Fruit fly (Drosophila melanogaster) whole organism, embryonic: ENCODE measurements around the gene Kah.

Experiments
- Atf-2 ChIP-seq: fragments of 200-800 bp; sonication (Bioruptor generic); optimal IDR thresholded peaks from 2 replicates; lab custom pipeline; 2016; ENCODE audit warnings: missing biosample characterization, missing genetic modification characterization
- Atf6 ChIP-seq: fragments of 200-800 bp; sonication (Bioruptor generic); IDR thresholded peaks from 2 replicates; pipeline ENCODE4 v1.3.6; 2022; ENCODE audit warnings: missing biosample characterization, missing genetic modification characterization
- CG10321 ChIP-seq: fragments of 200-800 bp; sonication (Bioruptor generic); IDR thresholded peaks from 2 replicates; pipeline ENCODE4 v1.3.6; 2022; ENCODE audit warnings: missing biosample characterization, missing genetic modification characterization
- CG10654 ChIP-seq: fragments of 200-800 bp; sonication (Bioruptor generic); optimal IDR thresholded peaks from 2 replicates; lab custom pipeline; 2016; ENCODE audit warnings: missing biosample characterization, missing genetic modification characterization
- CG10959 ChIP-seq: fragments of 200-800 bp; sonication (Bioruptor generic); IDR thresholded peaks from 2 replicates; pipeline ENCODE4 v1.3.6; 2022; ENCODE audit warnings: missing biosample characterization, missing genetic modification characterization
- CG10979 ChIP-seq: fragments of 200-800 bp; sonication (Bioruptor generic); optimal IDR thresholded peaks from 2 replicates; lab custom pipeline; 2018; ENCODE audit warnings: missing biosample characterization, mild to moderate bottlenecking, missing genetic modification characterization, moderate library complexity
- CG11093 ChIP-seq: fragments of 200-800 bp; sonication (Bioruptor generic); IDR thresholded peaks from 3 replicates; pipeline ENCODE4 v1.3.6; 2022; ENCODE audit warnings: missing biosample characterization, missing genetic modification characterization
- CG11696 ChIP-seq: fragments of 200-800 bp; sonication (Bioruptor generic); IDR thresholded peaks from 2 replicates; pipeline ENCODE4 v1.3.6; 2022; ENCODE audit warnings: missing biosample characterization, missing genetic modification characterization
- CG14710 ChIP-seq: fragments of 200-800 bp; sonication (Bioruptor generic); optimal IDR thresholded peaks from 3 replicates; lab custom pipeline; 2019; ENCODE audit warnings: missing biosample characterization, mild to moderate bottlenecking, missing genetic modification characterization, moderate library complexity
- CG15073 ChIP-seq: fragments of 200-800 bp; sonication (Bioruptor generic); optimal IDR thresholded peaks from 2 replicates; lab custom pipeline; 2016; ENCODE audit warnings: missing biosample characterization, missing genetic modification characterization
- CG1529 ChIP-seq: fragments of 200-800 bp; sonication (Bioruptor generic); optimal IDR thresholded peaks from 3 replicates; lab custom pipeline; 2018; ENCODE audit warnings: missing biosample characterization, missing genetic modification characterization
- CG15514 ChIP-seq: fragments of 200-800 bp; sonication (Bioruptor generic); optimal IDR thresholded peaks from 3 replicates; lab custom pipeline; 2017; ENCODE audit warnings: missing biosample characterization, missing genetic modification characterization, mild to moderate bottlenecking, moderate library complexity, missing genetic modification reagents
- CG17612 ChIP-seq: fragments of 200-800 bp; sonication (Bioruptor generic); IDR thresholded peaks from 2 replicates; pipeline ENCODE4 v1.3.6; 2022; ENCODE audit warnings: missing biosample characterization, missing genetic modification characterization
- CG18262 ChIP-seq: fragments of 200-800 bp; optimal IDR thresholded peaks from 3 replicates; lab custom pipeline; 2019; ENCODE audit warnings: missing biosample characterization, mild to moderate bottlenecking, missing genetic modification characterization, moderate library complexity
- CG30431 ChIP-seq: fragments of 200-800 bp; sonication (Bioruptor generic); optimal IDR thresholded peaks from 2 replicates; lab custom pipeline; 2017; ENCODE audit warnings: missing biosample characterization, missing genetic modification characterization
- CG31365 ChIP-seq: fragments of 200-800 bp; sonication (Bioruptor generic); optimal IDR thresholded peaks from 2 replicates; lab custom pipeline; 2018; ENCODE audit warnings: missing biosample characterization, mild to moderate bottlenecking, missing genetic modification characterization
- CG33213 ChIP-seq: fragments of 200-800 bp; sonication (Bioruptor generic); optimal IDR thresholded peaks from 3 replicates; lab custom pipeline; 2016; ENCODE audit warnings: missing biosample characterization, missing genetic modification characterization
- CG4820 ChIP-seq: fragments of 200-800 bp; sonication (Bioruptor generic); optimal IDR thresholded peaks from 3 replicates; lab custom pipeline; 2016; ENCODE audit warnings: missing biosample characterization, missing genetic modification characterization
- CG6683 ChIP-seq: fragments of 200-800 bp; sonication (Bioruptor generic); optimal IDR thresholded peaks from 2 replicates; lab custom pipeline; 2017; ENCODE audit warnings: missing biosample characterization, mild to moderate bottlenecking, missing genetic modification characterization, missing genetic modification reagents
- CG9797 ChIP-seq: fragments of 200-800 bp; sonication (Bioruptor generic); optimal IDR thresholded peaks from 3 replicates; lab custom pipeline; 2018; ENCODE audit warnings: missing biosample characterization, mild to moderate bottlenecking, missing genetic modification characterization
- Deaf1 ChIP-seq: fragments of 200-800 bp; optimal IDR thresholded peaks from 3 replicates; lab custom pipeline; 2019; ENCODE audit warnings: missing biosample characterization, mild to moderate bottlenecking, missing genetic modification characterization, moderate library complexity
- E2f2 ChIP-seq: fragments of 200-800 bp; sonication (Bioruptor generic); IDR thresholded peaks from 2 replicates; pipeline ENCODE4 v1.3.6; 2022; ENCODE audit warnings: missing biosample characterization, missing genetic modification characterization
- Fer1 ChIP-seq: fragments of 200-800 bp; sonication (Bioruptor generic); optimal IDR thresholded peaks from 2 replicates; lab custom pipeline; 2017; ENCODE audit warnings: missing biosample characterization, mild to moderate bottlenecking, missing genetic modification characterization
- HmgD ChIP-seq: fragments of 200-800 bp; sonication (Bioruptor generic); optimal IDR thresholded peaks from 3 replicates; lab custom pipeline; 2016; ENCODE audit warnings: missing biosample characterization, missing genetic modification characterization
- MBD-R2 ChIP-seq: fragments of 200-800 bp; sonication (Bioruptor generic); IDR thresholded peaks from 2 replicates; pipeline ENCODE4 v1.3.6; 2022; ENCODE audit warnings: missing biosample characterization, missing genetic modification characterization
- Mes4 ChIP-seq: fragments of 200-800 bp; sonication (Bioruptor generic); optimal IDR thresholded peaks from 2 replicates; lab custom pipeline; 2016; ENCODE audit warnings: missing biosample characterization, missing genetic modification characterization
- Neu2 ChIP-seq: fragments of 200-800 bp; sonication (Bioruptor generic); optimal IDR thresholded peaks from 3 replicates; lab custom pipeline; 2016; ENCODE audit warnings: missing biosample characterization, missing genetic modification characterization, borderline replicate concordance
- NfI ChIP-seq: fragments of 200-800 bp; sonication (Bioruptor generic); optimal IDR thresholded peaks from 3 replicates; lab custom pipeline; 2018; ENCODE audit warnings: missing biosample characterization, mild to moderate bottlenecking, missing genetic modification characterization, moderate library complexity
- Scr ChIP-seq: fragments of 200-800 bp; sonication (Bioruptor generic); IDR thresholded peaks from 2 replicates; pipeline ENCODE4 v1.3.6; 2022; ENCODE audit warnings: missing biosample characterization, missing genetic modification characterization; ENCODE audit not compliant: partially characterized antibody
- Sox102F ChIP-seq: fragments of 200-800 bp; sonication (Bioruptor generic); optimal IDR thresholded peaks from 2 replicates; lab custom pipeline; 2018; ENCODE audit warnings: missing biosample characterization, mild to moderate bottlenecking, missing genetic modification characterization, moderate library complexity
- Spps ChIP-seq: fragments of 200-800 bp; sonication (Bioruptor generic); optimal IDR thresholded peaks from 2 replicates; lab custom pipeline; 2018; ENCODE audit warnings: missing biosample characterization, mild to moderate bottlenecking, missing genetic modification characterization
- YL-1 ChIP-seq: fragments of 200-800 bp; sonication (Bioruptor generic); optimal IDR thresholded peaks from 3 replicates; lab custom pipeline; 2017; ENCODE audit warnings: missing biosample characterization, mild to moderate bottlenecking, missing genetic modification characterization
- amos ChIP-seq: fragments of 200-800 bp; sonication (Bioruptor generic); IDR thresholded peaks from 2 replicates; pipeline ENCODE4 v1.3.6; 2022; ENCODE audit warnings: missing biosample characterization, missing genetic modification characterization; ENCODE audit not compliant: partially characterized antibody
- bbx ChIP-seq: fragments of 200-800 bp; sonication (Bioruptor generic); IDR thresholded peaks from 2 replicates; pipeline ENCODE4 v1.3.6; 2022; ENCODE audit warnings: missing biosample characterization, missing genetic modification characterization; ENCODE audit not compliant: partially characterized antibody
- bcd ChIP-seq: fragments of 200-800 bp; sonication (Bioruptor generic); optimal IDR thresholded peaks from 2 replicates; lab custom pipeline; 2017; ENCODE audit warnings: missing biosample characterization, mild to moderate bottlenecking, missing genetic modification characterization
- croc ChIP-seq: fragments of 200-800 bp; sonication (Bioruptor generic); conservative IDR thresholded peaks from 3 replicates; pipeline ENCODE4 v1.3.6; 2022; ENCODE audit warnings: missing biosample characterization, missing genetic modification characterization
- dan ChIP-seq: fragments of 200-800 bp; sonication (Bioruptor generic); IDR thresholded peaks from 2 replicates; pipeline ENCODE4 v1.3.6; 2022; ENCODE audit warnings: missing biosample characterization, missing genetic modification characterization
- dmrt11E ChIP-seq: fragments of 200-800 bp; sonication (Bioruptor generic); optimal IDR thresholded peaks from 3 replicates; lab custom pipeline; 2018; ENCODE audit warnings: missing biosample characterization, mild to moderate bottlenecking, missing genetic modification characterization, moderate library complexity
- ewg ChIP-seq: fragments of 200-800 bp; sonication (Bioruptor generic); optimal IDR thresholded peaks from 3 replicates; lab custom pipeline; 2017; ENCODE audit warnings: mild to moderate bottlenecking, missing biosample characterization, missing genetic modification reagents, missing genetic modification characterization
- gcm2 ChIP-seq: fragments of 200-800 bp; sonication (Bioruptor generic); optimal IDR thresholded peaks from 2 replicates; lab custom pipeline; 2016; ENCODE audit warnings: missing biosample characterization, missing genetic modification characterization
- grau ChIP-seq: fragments of 200-800 bp; optimal IDR thresholded peaks from 3 replicates; lab custom pipeline; 2019; ENCODE audit warnings: missing biosample characterization, mild to moderate bottlenecking, missing genetic modification characterization, moderate library complexity
- her ChIP-seq: fragments of 200-800 bp; sonication (Bioruptor generic); optimal IDR thresholded peaks from 2 replicates; lab custom pipeline; 2016; ENCODE audit warnings: missing biosample characterization, missing genetic modification characterization
- ind ChIP-seq: fragments of 200-800 bp; sonication (Bioruptor generic); optimal IDR thresholded peaks from 3 replicates; lab custom pipeline; 2016; ENCODE audit warnings: missing biosample characterization, missing genetic modification characterization
- lbe ChIP-seq: fragments of 200-800 bp; sonication (Bioruptor generic); optimal IDR thresholded peaks from 2 replicates; lab custom pipeline; 2016; ENCODE audit warnings: missing biosample characterization, mild to moderate bottlenecking, missing genetic modification characterization
- nerfin-2 ChIP-seq: fragments of 200-800 bp; sonication (Bioruptor generic); IDR thresholded peaks from 2 replicates; pipeline ENCODE4 v1.3.6; 2022; ENCODE audit warnings: missing biosample characterization, missing genetic modification characterization; ENCODE audit not compliant: partially characterized antibody
- odd ChIP-seq: fragments of 200-800 bp; sonication (Bioruptor generic); optimal IDR thresholded peaks from 2 replicates; lab custom pipeline; 2017; ENCODE audit warnings: missing biosample characterization, mild to moderate bottlenecking, missing genetic modification characterization
- psq ChIP-seq: fragments of 200-800 bp; sonication (Bioruptor generic); optimal IDR thresholded peaks from 2 replicates; lab custom pipeline; 2017; ENCODE audit warnings: missing biosample characterization, missing genetic modification characterization
- shn ChIP-seq: fragments of 200-800 bp; sonication (Bioruptor generic); optimal IDR thresholded peaks from 3 replicates; lab custom pipeline; 2016; ENCODE audit warnings: missing biosample characterization, missing genetic modification characterization
- tgo ChIP-seq: fragments of 200-800 bp; sonication (Bioruptor generic); IDR thresholded peaks from 3 replicates; pipeline ENCODE4 v1.3.6; 2022; ENCODE audit warnings: missing biosample characterization, missing genetic modification characterization
- trem ChIP-seq: fragments of 200-800 bp; optimal IDR thresholded peaks from 3 replicates; lab custom pipeline; 2019; ENCODE audit warnings: missing biosample characterization, mild to moderate bottlenecking, missing genetic modification characterization, moderate library complexity
- vnd ChIP-seq: fragments of 200-800 bp; sonication (Bioruptor generic); IDR thresholded peaks from 3 replicates; pipeline ENCODE4 v1.3.6; 2022; ENCODE audit warnings: missing biosample characterization, missing genetic modification characterization; ENCODE audit not compliant: partially characterized antibody
- yki ChIP-seq: fragments of >200 bp; optimal IDR thresholded peaks from 3 replicates; lab custom pipeline; 2018

The Kah gene

DNA sequence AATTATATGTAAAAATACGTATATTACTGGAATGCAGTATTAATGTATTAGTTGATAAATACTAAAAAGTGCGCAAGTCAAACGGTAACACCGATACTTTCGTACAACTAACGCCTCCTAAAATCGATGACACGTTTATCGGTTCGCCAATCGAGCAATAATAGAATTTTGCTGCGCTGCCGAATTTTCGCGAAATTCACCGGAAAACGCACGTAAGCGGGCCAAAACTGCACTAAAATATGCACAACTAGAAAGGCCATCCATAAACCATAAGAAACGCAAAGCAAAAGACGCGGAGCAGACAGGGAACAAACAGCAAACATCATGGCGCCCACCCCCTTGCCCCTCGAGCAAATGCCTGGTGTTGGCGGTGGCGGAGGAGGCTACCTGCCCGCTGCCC is 4.0 kb upstream of the Kah start, which contains the start of gene MED14 (continued):
- TF ChIP-seq CG31365: no peak
- no peak for TF ChIP-seq dmrt11E (tag; lab: Kevin White, UChicago)
- peak; percentile 33; the same call in 1 of the 3 replicates for TF ChIP-seq vnd (GFP tag; lab: Robert Waterston, UW)
- TF ChIP-seq bbx (GFP tag; lab: Robert Waterston, UW): peak; percentile 66
- TF ChIP-seq CG17612 (GFP tag; lab: Robert Waterston, UW): no peak
- TF ChIP-seq Scr (GFP tag; lab: Robert Waterston, UW): peak; percentile 53; the same call in 1 of the 2 replicates
- peak; percentile 75 for TF ChIP-seq E2f2 (GFP tag; lab: Robert Waterston, UW)
- no peak for TF ChIP-seq Atf-2 (GFP tag; lab: Kevin White, UChicago)
- no peak for TF ChIP-seq Atf6 (GFP tag; lab: Robert Waterston, UW)
- TF ChIP-seq Deaf1: no peak
- TF ChIP-seq CG4820 (GFP tag; lab: Kevin White, UChicago): no peak
- no peak for TF ChIP-seq HmgD (GFP tag; lab: Kevin White, UChicago)
- no peak for TF ChIP-seq CG10979 (tag; lab: Kevin White, UChicago)
- no peak for TF ChIP-seq bcd (GFP tag; lab: Kevin White, UChicago)
- TF ChIP-seq odd: no peak
- TF ChIP-seq Spps (tag; lab: Kevin White, UChicago): no peak
- TF ChIP-seq her: no peak
- peak; percentile 11 for TF ChIP-seq grau
- TF ChIP-seq CG30431 (GFP tag; lab: Kevin White, UChicago): no peak
- TF ChIP-seq CG6683 (GFP tag; lab: Kevin White, UChicago): no peak
- TF ChIP-seq CG10321 (GFP tag; lab: Robert Waterston, UW): no peak
- TF ChIP-seq Fer1 (GFP tag; lab: Kevin White, UChicago): no peak
- no peak for TF ChIP-seq lbe (GFP tag; lab: Kevin White, UChicago)
- TF ChIP-seq Sox102F: no peak
- no peak for TF ChIP-seq CG10654 (GFP tag; lab: Kevin White, UChicago)
- peak; percentile 60 for TF ChIP-seq CG15514 (GFP tag; lab: Kevin White, UChicago)
- TF ChIP-seq tgo (GFP tag; lab: Robert Waterston, UW): no peak
- TF ChIP-seq dan (GFP tag; lab: Robert Waterston, UW): no peak
- peak; percentile 61 for TF ChIP-seq amos (GFP tag; lab: Robert Waterston, UW)
- no peak for TF ChIP-seq CG33213 (GFP tag; lab: Kevin White, UChicago)
- TF ChIP-seq NfI (GFP tag; lab: Kevin White, UChicago): no peak
- no peak for TF ChIP-seq CG10959 (GFP tag; lab: Robert Waterston, UW)
- peak; percentile 80 for TF ChIP-seq CG9797 (GFP tag; lab: Kevin White, UChicago)
- TF ChIP-seq croc: no peak
- TF ChIP-seq Neu2: no peak
- peak; percentile 83 for TF ChIP-seq MBD-R2 (GFP tag; lab: Robert Waterston, UW)
- no peak for TF ChIP-seq CG1529 (GFP tag; lab: Kevin White, UChicago)
- no peak for TF ChIP-seq CG15073 (GFP tag; lab: Kevin White, UChicago)
- TF ChIP-seq trem (tag; lab: Kevin White, UChicago): peak; percentile 35
- no peak for TF ChIP-seq yki
- TF ChIP-seq CG11696 (GFP tag; lab: Robert Waterston, UW): no peak
- TF ChIP-seq Mes4: no peak
- TF ChIP-seq CG11093: no peak
- no peak for TF ChIP-seq gcm2 (GFP tag; lab: Kevin White, UChicago)
- TF ChIP-seq psq: no peak
- no peak for TF ChIP-seq CG18262
- no peak for TF ChIP-seq ind (GFP tag; lab: Kevin White, UChicago)
- peak; percentile 58; the same call in 1 of the 2 replicates for TF ChIP-seq nerfin-2 (GFP tag; lab: Robert Waterston, UW)
- no peak for TF ChIP-seq shn
- TF ChIP-seq YL-1 (GFP tag; lab: Kevin White, UChicago): peak; percentile 48
- no peak for TF ChIP-seq ewg (GFP tag; lab: Kevin White, UChicago)
- TF ChIP-seq CG14710 (tag; lab: Kevin White, UChicago): peak; percentile 52
